Fruit fly (Drosophila melanogaster) whole organism, larva: ENCODE results near the gene Esyt2.

ENCODE experiments used
- noc ChIP-seq: fragments of 200-800 bp; sonication (Bioruptor generic); optimal IDR thresholded peaks from 3 replicates; lab custom pipeline; 2019; ENCODE audit warnings: missing biosample characterization, mild to moderate bottlenecking, missing genetic modification characterization, moderate library complexity

Esyt2 gene

dm6 chr3R:24549834-24550233 is 5.3 kb downstream of the Esyt2 start:
- TF ChIP-seq noc = no peak

DNA sequence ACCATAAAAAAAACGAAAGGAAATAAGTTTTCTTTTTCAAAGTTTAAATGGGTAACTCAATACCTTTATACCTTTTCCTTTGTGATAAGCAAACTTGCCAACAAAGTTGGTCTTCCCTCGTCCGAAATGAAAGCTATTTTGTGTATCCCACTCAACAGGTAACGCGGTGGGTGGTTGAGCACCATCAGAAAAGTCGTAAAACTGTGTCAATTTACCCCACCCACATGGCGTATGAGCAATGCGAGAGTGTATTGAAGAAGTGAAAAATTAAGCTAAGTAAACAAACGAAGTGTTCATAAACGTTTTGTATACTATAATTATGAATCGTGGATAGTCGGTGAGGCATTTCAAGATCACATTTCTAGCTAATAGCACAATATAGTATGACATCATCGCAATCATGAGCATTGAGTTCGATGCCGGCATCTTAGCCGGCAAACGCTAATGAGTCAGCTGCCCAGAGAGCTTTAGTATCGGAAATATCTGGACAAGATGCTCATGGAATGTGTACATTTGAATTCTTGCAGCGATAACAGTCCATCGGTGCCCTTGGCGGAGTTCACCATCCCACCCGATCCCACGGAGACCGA is 6.4 kb downstream of the Esyt2 start:
- TF ChIP-seq noc = no peak

DNA sequence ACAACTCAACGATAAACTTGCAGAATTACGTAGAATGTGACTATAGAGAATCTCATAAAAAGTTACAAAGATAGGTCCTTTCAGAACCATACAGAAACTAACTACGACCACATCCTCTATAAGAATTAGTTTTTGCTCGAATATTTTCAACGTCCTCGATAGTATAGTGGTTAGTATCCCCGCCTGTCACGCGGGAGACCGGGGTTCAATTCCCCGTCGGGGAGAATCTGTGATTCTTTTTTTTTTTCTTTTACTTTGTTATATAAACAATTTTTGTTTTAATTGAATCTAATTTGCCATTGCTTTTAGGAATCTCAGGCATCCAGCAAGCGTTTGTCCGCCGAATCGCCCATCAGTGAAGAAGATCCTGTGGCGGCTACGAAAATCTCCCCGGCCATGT is 10.6 kb downstream of the Esyt2 start:
- no peak for TF ChIP-seq noc

DNA sequence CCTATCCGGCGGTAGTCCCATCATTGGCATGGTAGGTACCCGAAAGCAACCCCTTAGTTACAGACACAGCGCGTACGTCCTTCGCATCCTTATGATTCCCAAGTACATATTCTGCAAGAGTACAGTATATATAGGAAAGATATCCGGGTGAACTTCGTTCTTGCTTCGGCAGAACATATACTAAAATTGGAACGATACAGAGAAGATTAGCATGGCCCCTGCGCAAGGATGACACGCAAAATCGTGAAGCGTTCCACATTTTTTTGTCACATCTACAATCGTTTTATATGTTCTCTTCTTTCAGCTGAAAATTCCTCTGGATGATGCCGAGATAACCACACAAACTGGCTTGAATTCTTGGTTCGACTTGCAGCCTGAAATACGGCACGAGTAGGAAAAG is 11.4 kb downstream of the Esyt2 start:
- TF ChIP-seq noc = no peak

dm6 chr3R:24556554-24556953 is 12.0 kb downstream of the Esyt2 start:
- TF ChIP-seq noc = no peak

- TF ChIP-seq noc = no peak
These were observed 12.5 kb downstream of the Esyt2 start for dm6 chr3R:24557020-24557465.

dm6 chr3R:24562323-24563025 is 18.0 kb downstream of the Esyt2 start:
- TF ChIP-seq noc = no peak

DNA sequence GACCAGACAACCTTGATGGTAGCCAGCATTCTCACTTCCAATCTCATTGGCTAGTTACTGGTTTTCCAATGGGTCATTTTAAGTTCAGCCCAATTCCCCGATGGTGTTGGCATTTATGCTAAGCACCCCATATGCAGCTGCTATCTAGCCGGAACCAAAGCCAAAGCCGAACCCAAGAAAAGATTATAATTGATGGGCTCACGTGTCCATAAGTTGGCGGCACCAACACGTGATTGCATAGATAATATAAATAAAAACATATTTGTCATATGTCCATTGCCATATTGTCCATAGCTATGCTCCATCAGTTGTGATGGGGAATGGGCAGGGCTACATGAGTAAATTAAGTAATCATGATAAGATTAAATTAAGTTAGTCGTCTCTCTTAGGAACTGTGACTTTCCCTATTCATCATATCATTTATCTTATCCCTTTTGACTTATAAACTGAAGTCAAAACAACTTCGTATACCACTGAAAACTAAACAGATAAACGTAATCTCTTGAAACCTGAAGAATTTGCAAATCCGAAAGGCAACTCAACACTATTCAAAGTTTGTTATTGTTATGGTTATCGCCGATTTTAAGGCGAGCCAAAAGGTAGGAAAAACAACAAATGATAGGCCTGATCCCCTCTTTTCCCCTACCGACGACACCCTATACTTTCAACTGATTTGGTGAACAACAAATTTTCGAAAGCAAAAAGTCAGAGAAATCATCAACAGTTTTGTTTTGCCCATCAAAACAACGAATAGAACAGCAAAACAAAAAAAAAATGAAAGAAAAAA is 18.7 kb downstream of the Esyt2 start:
- peak; percentile 39 for TF ChIP-seq noc

DNA sequence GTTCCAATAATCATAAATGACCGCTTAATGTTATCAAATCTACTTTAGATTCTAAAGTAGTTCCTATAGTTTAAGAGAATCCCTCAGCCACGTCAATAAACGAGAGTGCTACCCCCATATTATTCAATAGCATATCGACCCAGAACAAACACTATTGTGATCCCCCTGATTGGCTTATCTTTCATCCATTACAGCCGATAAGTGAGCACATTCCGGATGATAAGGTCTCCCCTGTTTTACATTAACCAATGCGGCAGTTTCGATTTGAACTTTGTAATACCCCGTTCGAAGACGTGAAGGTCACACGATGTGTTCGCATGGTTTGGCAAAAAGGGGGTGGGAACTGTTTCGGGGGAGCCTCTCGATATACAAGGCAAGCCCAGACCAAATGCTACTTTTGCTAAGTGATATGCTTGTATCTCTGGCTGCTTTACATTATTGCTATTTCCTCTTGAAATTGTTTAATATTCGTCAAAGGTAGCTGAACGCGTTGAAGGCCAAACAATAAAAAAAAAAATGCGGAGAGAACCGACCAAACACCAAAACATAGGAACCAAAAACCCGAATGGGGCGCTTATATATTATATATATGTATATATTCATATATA is 19.8 kb downstream of the Esyt2 start:
- no peak for TF ChIP-seq noc

DNA sequence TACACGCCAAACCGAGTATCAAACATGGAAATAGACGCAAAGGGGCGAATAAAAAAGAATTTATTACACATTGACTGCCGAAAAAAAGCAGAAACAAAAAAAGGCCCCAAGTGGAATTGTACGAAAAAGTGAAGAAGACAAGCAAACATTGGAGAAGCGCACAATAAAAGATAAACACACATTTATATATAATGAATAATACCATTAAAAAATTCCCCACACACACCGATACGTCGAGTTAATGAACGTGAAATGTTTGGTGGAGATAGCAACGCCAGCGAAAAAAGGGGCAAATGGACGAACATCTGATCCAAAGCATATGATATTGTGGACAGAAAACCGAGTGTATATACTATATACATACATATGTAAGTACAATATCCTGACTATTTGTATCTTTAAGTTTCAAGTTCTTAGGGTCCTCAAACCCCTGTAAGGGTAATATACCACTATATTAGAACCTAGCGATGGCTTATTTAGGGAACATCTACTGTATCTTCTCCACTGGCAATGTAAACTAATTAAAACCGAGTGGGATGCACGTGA is 20.4 kb downstream of the Esyt2 start:
- TF ChIP-seq noc = peak; percentile 28

dm6 chr3R:24565748-24566239 is 21.3 kb downstream of the Esyt2 start:
- TF ChIP-seq noc = peak; percentile 83

DNA sequence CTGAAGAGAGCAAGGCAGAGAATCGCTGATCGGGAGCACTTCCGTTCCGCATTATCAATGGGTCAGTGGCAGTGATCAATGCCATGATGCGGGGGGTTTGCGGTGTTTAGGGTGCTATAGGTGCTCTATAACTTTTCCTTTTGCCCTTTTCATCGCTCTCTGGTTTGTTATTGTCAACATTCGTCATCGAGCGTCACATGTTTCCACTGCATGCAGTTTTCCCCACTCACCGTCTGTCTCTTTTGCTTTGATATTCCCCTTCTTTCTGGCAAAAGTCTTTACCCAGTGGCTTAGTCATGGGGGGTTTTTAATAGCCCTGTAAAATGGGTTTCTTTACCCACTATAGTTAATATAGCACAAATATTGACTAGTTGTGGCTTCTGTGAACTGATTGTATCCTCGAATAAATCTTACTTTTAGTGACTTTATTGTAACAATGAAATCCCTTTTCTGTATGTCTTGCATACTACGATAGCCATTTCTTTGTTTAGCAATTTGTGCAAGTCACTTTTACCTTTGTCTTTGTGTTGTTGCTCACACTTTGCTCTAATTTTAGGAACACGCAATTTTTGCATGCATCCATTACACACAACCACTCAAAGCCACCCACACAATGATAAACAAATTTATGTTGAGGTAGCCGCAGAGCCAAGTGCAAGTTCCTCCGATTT is 22.4 kb downstream of the Esyt2 start:
- TF ChIP-seq noc = no peak

DNA sequence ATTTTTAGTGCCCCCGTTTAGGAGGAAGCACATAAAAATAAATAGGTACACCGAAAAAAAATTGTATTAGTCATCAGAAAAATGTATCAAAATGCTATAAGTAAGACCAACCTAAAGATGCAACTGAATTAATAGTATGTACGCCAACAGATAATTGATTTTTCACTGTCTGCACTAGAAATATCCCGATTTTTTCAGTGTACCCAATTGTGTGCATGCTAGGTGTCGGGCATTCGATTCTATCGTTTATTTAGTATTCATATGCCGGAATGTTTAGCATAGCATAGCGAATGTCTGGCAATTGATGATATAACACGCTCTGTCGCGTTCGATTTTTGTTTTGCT is 22.9 kb downstream of the Esyt2 start:
- peak; percentile 82 for TF ChIP-seq noc

DNA sequence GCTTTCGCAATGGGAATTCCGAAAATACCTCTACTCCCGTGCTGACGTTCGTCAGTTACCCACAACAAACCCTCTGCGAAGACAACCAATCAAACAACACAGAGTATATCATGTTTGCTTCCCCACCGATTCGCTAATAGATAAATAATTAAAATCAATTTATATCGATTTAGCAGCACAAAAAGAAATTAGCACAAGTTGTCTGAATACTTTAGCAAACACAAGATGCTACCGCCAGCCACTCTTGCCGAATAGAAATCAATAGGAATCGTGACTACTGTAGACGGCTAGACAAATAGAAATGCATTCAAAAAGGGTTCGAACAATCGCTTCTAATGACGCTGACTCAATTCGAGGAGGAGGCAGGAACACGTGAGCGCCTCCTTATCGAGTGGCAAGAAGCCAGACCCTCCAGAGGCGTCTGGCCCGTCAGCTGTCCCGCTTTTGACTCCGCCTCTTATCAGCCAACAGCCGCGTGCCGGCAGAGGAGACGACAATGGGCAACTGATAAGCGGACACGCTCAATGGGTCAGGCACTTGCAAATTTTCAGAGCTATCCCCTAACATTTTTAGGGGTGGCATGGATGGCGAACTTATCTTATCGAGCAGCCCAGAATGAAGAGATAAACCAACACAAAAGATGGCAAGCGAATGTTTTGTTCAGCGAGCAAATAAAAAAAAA is 23.9 kb downstream of the Esyt2 start:
- TF ChIP-seq noc = no peak

DNA sequence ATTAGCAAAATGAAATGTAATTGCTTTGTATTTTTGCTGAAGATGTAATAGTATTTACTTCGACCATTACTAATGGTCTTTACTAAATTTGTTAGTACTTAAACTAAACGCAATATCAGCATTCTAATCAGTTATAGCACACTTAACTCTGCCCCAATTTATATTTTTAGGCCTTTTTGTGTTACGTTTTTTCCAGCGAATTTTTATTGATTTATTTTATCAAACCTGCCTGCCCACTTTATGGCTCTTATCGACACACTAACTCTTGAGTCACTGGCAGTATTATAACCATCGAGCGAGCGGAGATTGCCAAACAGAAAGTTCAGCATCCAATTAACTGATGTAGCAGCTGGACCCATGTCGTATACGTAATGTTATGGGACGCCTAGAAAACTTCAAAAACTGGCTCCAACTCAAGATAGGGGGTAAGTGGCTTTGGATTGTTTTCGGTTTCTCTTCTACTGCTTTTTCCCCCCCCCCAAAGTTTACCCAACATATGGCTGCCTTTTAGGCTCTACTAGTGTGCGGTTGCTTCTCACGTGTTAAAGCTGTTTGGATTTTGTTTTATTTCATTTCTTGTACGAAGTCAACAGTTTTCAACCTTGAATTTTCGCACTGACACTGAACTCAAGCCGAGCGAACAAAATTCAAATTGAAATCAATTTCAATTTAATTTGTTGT is 25.3 kb downstream of the Esyt2 start:
- TF ChIP-seq noc = no peak
